Fruit fly (Drosophila melanogaster) S2 (cell line): ENCODE results near the gene Polr2H.

Experiments
- CG8478 ChIP-seq: fragments of >200 bp; optimal IDR thresholded peaks from 2 replicates; lab custom pipeline; 2018
- CTCF ChIP-seq, 2 experiments: fragments of >200 bp; optimal IDR thresholded peaks; 2 replicates each; lab custom pipeline; 2018

- TF ChIP-seq CTCF (optimal IDR thresholded peaks at IDR 0.05; lab: Kevin White, UChicago) (no peak), CG8478 (no peak)
Observed at dm6 chr3L:21733387-21733786, 4.7 kb downstream of the Polr2H start, which contains the start of gene CG14568.
